Worm (Caenorhabditis elegans) whole organism, L1 larva: ENCODE results near the gene F27E5.7.

Experiments
- C16A3.4 ChIP-seq: fragments of 150-350 bp; optimal IDR thresholded peaks from 2 replicates; lab custom pipeline; 2014; ENCODE audit warnings: missing biosample characterization, missing genetic modification characterization
- Y116A8C.19 ChIP-seq: sonication (generic microtip); optimal IDR thresholded peaks from 2 replicates; lab custom pipeline; 2016; ENCODE audit warnings: missing compliant biosample characterization, missing genetic modification characterization, borderline replicate concordance
- aha-1 ChIP-seq: fragments of 150-350 bp; optimal IDR thresholded peaks from 2 replicates; lab custom pipeline; 2014; ENCODE audit warnings: missing biosample characterization, missing genetic modification characterization
- ama-1 ChIP-seq: fragments of 150-350 bp; optimal IDR thresholded peaks from 2 replicates; lab custom pipeline; 2014
- ceh-8 ChIP-seq: fragments of 200-800 bp; sonication (Bioruptor generic); optimal IDR thresholded peaks from 2 replicates; lab custom pipeline; 2018; ENCODE audit warnings: mild to moderate bottlenecking, missing genetic modification characterization, moderate library complexity, missing compliant biosample characterization
- ceh-82 ChIP-seq, 3 experiments: fragments of 150-350 bp in 1 of 3; sonication (generic microtip) in 2 of 3; optimal IDR thresholded peaks; 2 replicates each; lab custom pipeline; 2014 to 2017; ENCODE audit warnings: missing biosample characterization in 3 of 3, missing genetic modification characterization in 3 of 3
- ceh-90 ChIP-seq: sonication (generic microtip); optimal IDR thresholded peaks from 2 replicates; lab custom pipeline; 2016; ENCODE audit warnings: missing genetic modification characterization, missing compliant biosample characterization
- dpl-1 ChIP-seq, 3 experiments: fragments of 150-350 bp in 2 of 3; sonication (generic microtip) in 1 of 3; optimal IDR thresholded peaks; 2 replicates each; lab custom pipeline; 2014 to 2017; ENCODE audit warnings: missing biosample characterization in 3 of 3, missing genetic modification characterization in 3 of 3, missing genetic modification reagents in 3 of 3
- dsc-1 ChIP-seq: sonication (generic microtip); optimal IDR thresholded peaks from 2 replicates; lab custom pipeline; 2016; ENCODE audit warnings: mild to moderate bottlenecking, missing genetic modification characterization, missing compliant biosample characterization
- egl-13 ChIP-seq: sonication (generic microtip); optimal IDR thresholded peaks from 2 replicates; lab custom pipeline; 2016; ENCODE audit warnings: missing genotype, missing genetic modification reagents, missing genetic modification characterization, missing compliant biosample characterization
- elt-2 ChIP-seq: sonication (generic microtip); optimal IDR thresholded peaks from 2 replicates; lab custom pipeline; 2016; ENCODE audit warnings: missing genetic modification characterization, mild to moderate bottlenecking, inconsistent platforms, missing compliant biosample characterization, missing genetic modification reagents
- ets-5 ChIP-seq: fragments of 200-800 bp; sonication (Bioruptor generic); IDR thresholded peaks from 2 replicates; pipeline ENCODE4 v1.3.6; 2022; ENCODE audit warnings: missing genetic modification characterization, missing compliant biosample characterization
- fkh-8 ChIP-seq: sonication (generic microtip); optimal IDR thresholded peaks from 2 replicates; lab custom pipeline; 2016; ENCODE audit warnings: mild to moderate bottlenecking, missing genetic modification characterization, missing compliant biosample characterization
- hlh-4 ChIP-seq: sonication (generic microtip); optimal IDR thresholded peaks from 2 replicates; lab custom pipeline; 2016; ENCODE audit warnings: mild to moderate bottlenecking, missing genetic modification characterization, missing compliant biosample characterization
- hpl-2 ChIP-seq: fragments of 150-350 bp; optimal IDR thresholded peaks from 2 replicates; lab custom pipeline; 2014; ENCODE audit warnings: missing biosample characterization, missing genetic modification reagents, missing genetic modification characterization
- jun-1 ChIP-seq: fragments of 150-350 bp; optimal IDR thresholded peaks from 2 replicates; lab custom pipeline; 2014; ENCODE audit warnings: missing biosample characterization, missing genetic modification reagents, missing genetic modification characterization
- lin-14 ChIP-seq: fragments of 200-800 bp; sonication (Bioruptor generic); optimal IDR thresholded peaks from 2 replicates; lab custom pipeline; 2018; ENCODE audit warnings: mild to moderate bottlenecking, missing genetic modification characterization, moderate library complexity, missing compliant biosample characterization
- lin-15B ChIP-seq: fragments of 150-350 bp; sonication (generic microtip); optimal IDR thresholded peaks from 3 replicates; lab custom pipeline; 2014; ENCODE audit warnings: missing biosample characterization, missing genetic modification characterization
- lin-35 ChIP-seq, 2 experiments: fragments of 150-350 bp; optimal IDR thresholded peaks; 2 replicates each; lab custom pipeline; 2014; ENCODE audit warnings: missing biosample characterization in 2 of 2, missing genetic modification characterization in 2 of 2, missing genetic modification reagents in 2 of 2
- lin-39 ChIP-seq: fragments of 150-350 bp; optimal IDR thresholded peaks from 2 replicates; lab custom pipeline; 2014; ENCODE audit warnings: missing biosample characterization, missing genetic modification reagents, missing genetic modification characterization
- lir-3 ChIP-seq: sonication (generic microtip); optimal IDR thresholded peaks from 2 replicates; lab custom pipeline; 2016; ENCODE audit warnings: mild to moderate bottlenecking, missing genetic modification characterization, moderate library complexity, missing compliant biosample characterization; ENCODE audit not compliant: poor library complexity
- mab-9 ChIP-seq: fragments of 200-800 bp; sonication (Bioruptor generic); IDR thresholded peaks from 2 replicates; pipeline ENCODE4 v1.3.6; 2022; ENCODE audit warnings: missing genetic modification reagents, missing genetic modification characterization, missing compliant biosample characterization
- nhr-11 ChIP-seq: fragments of 150-350 bp; optimal IDR thresholded peaks from 2 replicates; lab custom pipeline; 2014; ENCODE audit warnings: missing biosample characterization, missing genetic modification characterization
- nhr-12 ChIP-seq: sonication (generic microtip); optimal IDR thresholded peaks from 2 replicates; lab custom pipeline; 2017; ENCODE audit warnings: missing biosample characterization, missing genetic modification characterization
- nhr-19 ChIP-seq: fragments of 200-800 bp; sonication (Bioruptor generic); conservative IDR thresholded peaks from 2 replicates; pipeline ENCODE4 v1.3.6; 2022; ENCODE audit warnings: missing genetic modification characterization, missing compliant biosample characterization
- nhr-20 ChIP-seq: sonication (generic microtip); optimal IDR thresholded peaks from 2 replicates; lab custom pipeline; 2016; ENCODE audit warnings: mild to moderate bottlenecking, missing genetic modification characterization, missing compliant biosample characterization
- nhr-237 ChIP-seq: fragments of 150-350 bp; optimal IDR thresholded peaks from 2 replicates; lab custom pipeline; 2014; ENCODE audit warnings: missing biosample characterization, missing genetic modification characterization
- nhr-71 ChIP-seq: sonication (generic microtip); optimal IDR thresholded peaks from 2 replicates; lab custom pipeline; 2016; ENCODE audit warnings: mild to moderate bottlenecking, missing genetic modification characterization, moderate library complexity, missing compliant biosample characterization
- nhr-90 ChIP-seq: sonication (generic microtip); optimal IDR thresholded peaks from 2 replicates; lab custom pipeline; 2016; ENCODE audit warnings: mild to moderate bottlenecking, missing genetic modification characterization, missing compliant biosample characterization; ENCODE audit not compliant: poor library complexity
- rnt-1 ChIP-seq: sonication (generic microtip); optimal IDR thresholded peaks from 2 replicates; lab custom pipeline; 2016; ENCODE audit warnings: mild to moderate bottlenecking, missing genetic modification characterization, moderate library complexity, missing compliant biosample characterization
- sox-4 ChIP-seq: sonication (generic microtip); optimal IDR thresholded peaks from 2 replicates; lab custom pipeline; 2016; ENCODE audit warnings: missing genetic modification characterization, missing compliant biosample characterization
- unc-30 ChIP-seq: sonication (generic microtip); optimal IDR thresholded peaks from 2 replicates; lab custom pipeline; 2017; ENCODE audit warnings: missing biosample characterization, missing genetic modification characterization
- unc-62 ChIP-seq: fragments of 150-350 bp; optimal IDR thresholded peaks from 2 replicates; lab custom pipeline; 2014; ENCODE audit warnings: missing biosample characterization, missing genetic modification reagents, missing genetic modification characterization
- unc-86 ChIP-seq: sonication (generic microtip); optimal IDR thresholded peaks from 2 replicates; lab custom pipeline; 2016; ENCODE audit warnings: missing genetic modification characterization, missing compliant biosample characterization
- unc-98 ChIP-seq: fragments of 200-800 bp; sonication (Bioruptor generic); IDR thresholded peaks from 2 replicates; pipeline ENCODE4 v1.3.6; 2022; ENCODE audit warnings: missing genetic modification characterization, missing compliant biosample characterization
- vab-15 ChIP-seq: sonication (generic microtip); optimal IDR thresholded peaks from 2 replicates; lab custom pipeline; 2017; ENCODE audit warnings: missing genotype, mild to moderate bottlenecking, missing genetic modification characterization, missing compliant biosample characterization
- xbp-1 ChIP-seq: sonication (generic microtip); optimal IDR thresholded peaks from 2 replicates; lab custom pipeline; 2016; ENCODE audit warnings: missing genetic modification characterization, missing compliant biosample characterization
- zip-4 ChIP-seq: fragments of 200-800 bp; sonication (Bioruptor generic); optimal IDR thresholded peaks from 2 replicates; lab custom pipeline; 2018; ENCODE audit warnings: mild to moderate bottlenecking, missing genetic modification characterization, moderate library complexity, missing compliant biosample characterization
- ztf-4 ChIP-seq: fragments of 150-350 bp; optimal IDR thresholded peaks from 2 replicates; lab custom pipeline; 2014; ENCODE audit warnings: missing biosample characterization, missing genetic modification characterization

F27E5.7 gene

ce11 chrII:10116690-10117089, 5.9 kb upstream of the F27E5.7 start:
- no peak for TF ChIP-seq xbp-1 (tag; lab: Kevin White, UChicago)
- no peak for TF ChIP-seq C16A3.4
- no peak for TF ChIP-seq unc-62
- TF ChIP-seq dsc-1 (tag; lab: Kevin White, UChicago): no peak
- no peak for TF ChIP-seq jun-1
- no peak for TF ChIP-seq egl-13 (tag; lab: Kevin White, UChicago)
- TF ChIP-seq unc-86: no peak
- TF ChIP-seq nhr-90 (tag; lab: Kevin White, UChicago): no peak
- no peak for TF ChIP-seq lin-15B (tag; lab: Kevin White, UChicago)
- no peak for TF ChIP-seq hlh-4 (tag; lab: Kevin White, UChicago)
- TF ChIP-seq vab-15 (tag; lab: Kevin White, UChicago): no peak
- TF ChIP-seq hpl-2: no peak
- no peak for TF ChIP-seq lin-14
- TF ChIP-seq ceh-90: no peak
- no peak for TF ChIP-seq dpl-1 (GFP tag; optimal IDR thresholded peaks at IDR 0.05; lab: Kevin White, UChicago)

ce11 chrII:10121725-10122124, 840 bp upstream of the F27E5.7 start, which contains the start of gene lov-1:
TSS of gene lov-1 (minus strand) at chrII:10121825.
- TF ChIP-seq unc-98 (no peak), nhr-19 (no peak), ceh-8 (GFP tag; lab: Kevin White, UChicago) (no peak), ztf-4 (tag; lab: Kevin White, UChicago) (no peak), lin-35 (GFP tag; optimal IDR thresholded peaks at IDR 0.05; lab: Kevin White, UChicago) (no peak), sox-4 (tag; lab: Kevin White, UChicago) (no peak), ceh-82 (tag; optimal IDR thresholded peaks at IDR 0.05; lab: Kevin White, UChicago) (no peak), zip-4 (no peak), lin-39 (tag; lab: Kevin White, UChicago) (no peak), nhr-11 (tag; lab: Kevin White, UChicago) (no peak), fkh-8 (no peak), rnt-1 (tag; lab: Kevin White, UChicago) (no peak), unc-30 (no peak), ama-1 (lab: Kevin White, UChicago) (no peak)

DNA sequence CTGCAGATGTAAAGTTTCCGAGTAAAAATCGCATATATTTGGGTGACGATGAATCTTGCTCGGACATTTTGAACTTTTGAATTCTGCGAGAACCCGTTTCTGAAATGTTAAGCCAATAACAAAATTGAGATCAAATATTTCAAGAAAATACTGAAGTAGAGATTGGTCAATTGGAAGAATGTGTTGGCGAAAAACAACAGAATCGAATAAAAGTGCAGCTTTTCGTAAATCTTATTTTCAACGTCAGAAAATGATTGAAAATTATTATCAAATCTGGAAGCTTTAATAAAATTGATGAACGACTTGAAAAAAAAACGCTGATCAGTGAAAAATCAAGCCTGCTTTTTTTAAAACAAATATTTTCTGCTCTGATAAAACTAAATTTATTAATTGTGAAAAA, 4.8 kb downstream of the F27E5.7 start, which contains the start of gene F27E5.8:
Gene F27E5.8, minus strand, starts transcription at position 101 of the 400 bp plus-strand sequence.
- TF ChIP-seq nhr-237 (tag; lab: Kevin White, UChicago) (no peak), nhr-19 (no peak), elt-2 (tag; lab: Kevin White, UChicago) (no peak), nhr-12 (tag; lab: Kevin White, UChicago) (no peak), nhr-90 (tag; lab: Kevin White, UChicago) (no peak), nhr-71 (no peak), ets-5 (no peak), nhr-20 (tag; lab: Kevin White, UChicago) (no peak), unc-30 (no peak), sox-4 (tag; lab: Kevin White, UChicago) (no peak), unc-86 (no peak), hlh-4 (tag; lab: Kevin White, UChicago) (no peak), mab-9 (GFP tag; lab: Robert Waterston, UW) (no peak), zip-4 (no peak), lin-14 (no peak), lir-3 (no peak), aha-1 (tag; lab: Kevin White, UChicago) (no peak), dpl-1 (GFP tag; optimal IDR thresholded peaks at IDR 0.05; lab: Kevin White, UChicago) (no peak), xbp-1 (tag; lab: Kevin White, UChicago) (no peak), Y116A8C.19 (tag; lab: Kevin White, UChicago) (no peak)
- TF ChIP-seq, all 84 proteins: peak for 0
